Fruit fly (Drosophila melanogaster) whole organism, pupa: ENCODE measurements around the gene nAChRalpha7.

Experiments used
- CG13204 ChIP-seq: fragments of 200-800 bp; sonication (Bioruptor generic); optimal IDR thresholded peaks from 2 replicates; lab custom pipeline; 2018; ENCODE audit warnings: missing biosample characterization, mild to moderate bottlenecking, missing genetic modification characterization, moderate library complexity
- Pif1A ChIP-seq: fragments of 200-800 bp; sonication (Bioruptor generic); optimal IDR thresholded peaks from 3 replicates; lab custom pipeline; 2016; ENCODE audit warnings: missing biosample characterization, missing genetic modification characterization
- Snoo ChIP-seq: fragments of 200-800 bp; sonication (Bioruptor generic); optimal IDR thresholded peaks from 3 replicates; lab custom pipeline; 2017; ENCODE audit warnings: missing biosample characterization, mild to moderate bottlenecking, missing genetic modification characterization, inconsistent platforms

DNA sequence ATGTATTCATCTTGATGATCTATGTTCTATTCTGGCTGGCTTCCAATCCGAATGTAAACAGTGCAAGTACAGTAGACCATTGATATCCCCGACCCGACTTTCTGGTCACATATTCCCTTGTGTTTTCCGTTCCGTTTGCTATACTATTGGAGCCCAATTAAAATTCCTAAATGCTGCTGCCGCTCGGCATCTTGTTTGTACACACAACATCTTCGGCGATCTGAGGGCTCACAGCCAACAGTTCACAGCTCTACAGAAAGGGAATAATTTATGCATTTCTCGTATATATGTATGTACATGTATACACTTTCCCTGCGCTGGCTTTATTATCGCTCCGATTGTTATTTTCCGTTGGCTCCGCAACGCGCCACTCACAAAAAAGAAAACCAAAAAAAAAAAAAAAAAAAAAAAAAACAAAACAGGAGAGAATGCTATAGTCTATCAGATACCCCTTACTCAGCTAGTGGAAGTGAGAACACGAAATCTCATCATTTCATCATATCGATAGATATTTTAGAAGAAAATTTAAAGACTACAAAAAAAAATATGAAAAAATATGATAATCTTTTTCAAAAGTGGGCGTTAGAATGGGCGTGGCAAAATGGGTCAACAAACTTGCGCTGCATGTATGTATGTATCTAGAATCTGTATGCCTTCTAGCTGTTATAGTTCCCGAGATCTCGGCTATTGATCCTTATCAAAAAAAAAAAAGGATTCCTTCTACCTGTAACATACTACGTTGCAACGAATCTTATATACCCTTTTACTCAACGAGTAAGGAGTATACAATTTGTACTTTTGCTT is 23.1 kb upstream of the nAChRalpha7 start:
- TF ChIP-seq Snoo (tag; lab: Kevin White, UChicago) (peak; percentile 51), Pif1A (GFP tag; lab: Kevin White, UChicago) (peak; percentile 75), CG13204 (GFP tag; lab: Kevin White, UChicago) (no peak)
